Worm (Caenorhabditis elegans) whole organism, early embryonic: ENCODE measurements around the gene sas-7.

Source experiments
- B0310.2 ChIP-seq: sonication (generic microtip); optimal IDR thresholded peaks from 2 replicates; lab custom pipeline; 2016; ENCODE audit warnings: mild to moderate bottlenecking, missing genetic modification characterization, missing compliant biosample characterization
- F13C5.2 ChIP-seq: sonication (generic microtip); optimal IDR thresholded peaks from 2 replicates; lab custom pipeline; 2017; ENCODE audit warnings: mild to moderate bottlenecking, missing genetic modification characterization, inconsistent platforms, missing compliant biosample characterization
- aly-1 ChIP-seq: sonication (generic microtip); optimal IDR thresholded peaks from 2 replicates; lab custom pipeline; 2016; ENCODE audit warnings: missing genetic modification characterization, missing compliant biosample characterization
- ama-1 ChIP-seq: fragments of 150-350 bp; optimal IDR thresholded peaks from 2 replicates; lab custom pipeline; 2014
- ceh-13 ChIP-seq: fragments of 200-800 bp; sonication (Bioruptor generic); optimal IDR thresholded peaks from 2 replicates; lab custom pipeline; 2018; ENCODE audit warnings: mild to moderate bottlenecking, missing genetic modification characterization, missing compliant biosample characterization
- ceh-36 ChIP-seq: sonication (generic microtip); optimal IDR thresholded peaks from 2 replicates; lab custom pipeline; 2016; ENCODE audit warnings: missing genetic modification characterization, inconsistent platforms, missing compliant biosample characterization
- ets-7 ChIP-seq: sonication (generic microtip); optimal IDR thresholded peaks from 2 replicates; lab custom pipeline; 2016; ENCODE audit warnings: missing genotype, missing genetic modification characterization, missing compliant biosample characterization
- flt-1 ChIP-seq: fragments of 200-800 bp; sonication (Bioruptor generic); IDR thresholded peaks from 2 replicates; pipeline ENCODE4 v1.3.6; 2022; ENCODE audit warnings: missing genetic modification characterization, missing compliant biosample characterization
- hmbx-1 ChIP-seq: sonication (generic microtip); optimal IDR thresholded peaks from 2 replicates; lab custom pipeline; 2016; ENCODE audit warnings: mild to moderate bottlenecking, missing genetic modification characterization, missing compliant biosample characterization
- hmg-4 ChIP-seq: fragments of 200-800 bp; sonication (Bioruptor generic); optimal IDR thresholded peaks from 2 replicates; lab custom pipeline; 2018; ENCODE audit warnings: mild to moderate bottlenecking, missing genetic modification characterization, missing compliant biosample characterization
- hnd-1 ChIP-seq: sonication (generic microtip); optimal IDR thresholded peaks from 2 replicates; lab custom pipeline; 2016; ENCODE audit warnings: missing genetic modification characterization, missing compliant biosample characterization
- pes-1 ChIP-seq: fragments of 200-800 bp; sonication (Bioruptor generic); IDR thresholded peaks from 2 replicates; pipeline ENCODE4 v1.3.6; 2022; ENCODE audit warnings: missing genetic modification reagents, missing genetic modification characterization, missing compliant biosample characterization
- scrt-1 ChIP-seq: fragments of 200-800 bp; sonication (Bioruptor generic); IDR thresholded peaks from 2 replicates; pipeline ENCODE4 v1.3.6; 2022; ENCODE audit warnings: missing genetic modification characterization, missing compliant biosample characterization
- sea-1 ChIP-seq: fragments of 200-800 bp; sonication (Bioruptor generic); conservative IDR thresholded peaks from 2 replicates; pipeline ENCODE4 v1.3.6; 2022; ENCODE audit warnings: missing genetic modification characterization, missing compliant biosample characterization
- tbx-11 ChIP-seq: fragments of 200-800 bp; sonication (Bioruptor generic); IDR thresholded peaks from 2 replicates; pipeline ENCODE4 v1.3.6; 2022; ENCODE audit warnings: missing genetic modification characterization, missing compliant biosample characterization
- tbx-37 ChIP-seq: fragments of 200-800 bp; sonication (Bioruptor generic); conservative IDR thresholded peaks from 2 replicates; pipeline ENCODE4 v1.3.6; 2022; ENCODE audit warnings: missing genetic modification reagents, missing genetic modification characterization, missing compliant biosample characterization
- tra-4 ChIP-seq: sonication (generic microtip); optimal IDR thresholded peaks from 2 replicates; lab custom pipeline; 2017; ENCODE audit warnings: missing genetic modification characterization, missing compliant biosample characterization

The sas-7 gene

ce11 chrIII:10320788-10321187, at the start of gene sas-7:
Gene sas-7 (plus strand): TSS chrIII:10321019.
- TF ChIP-seq B0310.2 (tag; lab: Kevin White, UChicago) (no peak), ceh-13 (GFP tag; lab: Kevin White, UChicago) (no peak), ceh-36 (tag; lab: Kevin White, UChicago) (no peak), flt-1 (GFP tag; lab: Robert Waterston, UW) (no peak), tbx-37 (GFP tag; lab: Robert Waterston, UW) (no peak), aly-1 (tag; lab: Kevin White, UChicago) (no peak), hmbx-1 (tag; lab: Kevin White, UChicago) (no peak), scrt-1 (GFP tag; lab: Robert Waterston, UW) (no peak), pes-1 (GFP tag; lab: Robert Waterston, UW) (no peak), F13C5.2 (no peak), ets-7 (tag; lab: Kevin White, UChicago) (no peak), hmg-4 (GFP tag; lab: Kevin White, UChicago) (no peak), sea-1 (no peak), tra-4 (tag; lab: Kevin White, UChicago) (no peak), tbx-11 (GFP tag; lab: Robert Waterston, UW) (no peak), ama-1 (no peak), hnd-1 (tag; lab: Kevin White, UChicago) (no peak)

- no peak for TF ChIP-seq aly-1 (tag; lab: Kevin White, UChicago)
- no peak for TF ChIP-seq F13C5.2
- TF ChIP-seq sea-1, result no peak
- no peak for TF ChIP-seq ceh-13 (GFP tag; lab: Kevin White, UChicago)
- no peak for TF ChIP-seq tbx-37 (GFP tag; lab: Robert Waterston, UW)
- no peak for TF ChIP-seq hmbx-1 (tag; lab: Kevin White, UChicago)
- no peak for TF ChIP-seq ama-1
Observed at ce11 chrIII:10271807-10272206, 49.0 kb upstream of the sas-7 start.

- TF ChIP-seq tbx-37 (GFP tag; lab: Robert Waterston, UW) (no peak), sea-1 (no peak), F13C5.2 (no peak), pes-1 (GFP tag; lab: Robert Waterston, UW) (no peak), hnd-1 (tag; lab: Kevin White, UChicago) (no peak), hmbx-1 (tag; lab: Kevin White, UChicago) (no peak), ceh-13 (GFP tag; lab: Kevin White, UChicago) (no peak), ama-1 (no peak), scrt-1 (GFP tag; lab: Robert Waterston, UW) (no peak), ceh-36 (tag; lab: Kevin White, UChicago) (no peak), tbx-11 (GFP tag; lab: Robert Waterston, UW) (no peak), aly-1 (tag; lab: Kevin White, UChicago) (no peak), ets-7 (tag; lab: Kevin White, UChicago) (no peak), B0310.2 (tag; lab: Kevin White, UChicago) (no peak), tra-4 (tag; lab: Kevin White, UChicago) (no peak), hmg-4 (GFP tag; lab: Kevin White, UChicago) (no peak)
Observed at ce11 chrIII:10278826-10279225, 42.0 kb upstream of the sas-7 start, which contains the start of gene pad-2. Gene pad-2 (plus strand): TSS chrIII:10279126.

- TF ChIP-seq ceh-36 (tag; lab: Kevin White, UChicago) (no peak), tbx-11 (GFP tag; lab: Robert Waterston, UW) (no peak), ets-7 (tag; lab: Kevin White, UChicago) (no peak), tbx-37 (GFP tag; lab: Robert Waterston, UW) (no peak), sea-1 (no peak), ceh-13 (GFP tag; lab: Kevin White, UChicago) (no peak), F13C5.2 (no peak), B0310.2 (tag; lab: Kevin White, UChicago) (no peak), ama-1 (no peak), hmbx-1 (tag; lab: Kevin White, UChicago) (no peak), scrt-1 (GFP tag; lab: Robert Waterston, UW) (no peak), pes-1 (GFP tag; lab: Robert Waterston, UW) (no peak), hnd-1 (tag; lab: Kevin White, UChicago) (no peak), tra-4 (tag; lab: Kevin White, UChicago) (no peak), flt-1 (GFP tag; lab: Robert Waterston, UW) (no peak), aly-1 (tag; lab: Kevin White, UChicago) (no peak), hmg-4 (GFP tag; lab: Kevin White, UChicago) (no peak)
Observed at ce11 chrIII:10284214-10284613, 36.6 kb upstream of the sas-7 start.

- TF ChIP-seq flt-1 (GFP tag; lab: Robert Waterston, UW) (no peak), B0310.2 (tag; lab: Kevin White, UChicago) (no peak), ceh-36 (tag; lab: Kevin White, UChicago) (no peak), hmg-4 (GFP tag; lab: Kevin White, UChicago) (no peak), ets-7 (tag; lab: Kevin White, UChicago) (no peak), F13C5.2 (no peak), pes-1 (GFP tag; lab: Robert Waterston, UW) (no peak), tra-4 (tag; lab: Kevin White, UChicago) (no peak), aly-1 (tag; lab: Kevin White, UChicago) (no peak), tbx-11 (GFP tag; lab: Robert Waterston, UW) (no peak), tbx-37 (GFP tag; lab: Robert Waterston, UW) (no peak), ama-1 (no peak), scrt-1 (GFP tag; lab: Robert Waterston, UW) (no peak), hmbx-1 (tag; lab: Kevin White, UChicago) (no peak)
Observed at ce11 chrIII:10285623-10286022, 35.2 kb upstream of the sas-7 start, which contains the start of gene K10G9.2. Gene K10G9.2 (plus strand): TSS chrIII:10285923.

ce11 chrIII:10289790-10290189, 31.0 kb upstream of the sas-7 start:
- TF ChIP-seq sea-1 (no peak), aly-1 (tag; lab: Kevin White, UChicago) (no peak), pes-1 (GFP tag; lab: Robert Waterston, UW) (no peak), hnd-1 (tag; lab: Kevin White, UChicago) (no peak), ets-7 (tag; lab: Kevin White, UChicago) (no peak), ceh-36 (tag; lab: Kevin White, UChicago) (no peak), ama-1 (no peak), tbx-37 (GFP tag; lab: Robert Waterston, UW) (no peak), tbx-11 (GFP tag; lab: Robert Waterston, UW) (no peak), F13C5.2 (no peak), hmg-4 (GFP tag; lab: Kevin White, UChicago) (no peak), B0310.2 (tag; lab: Kevin White, UChicago) (no peak), flt-1 (GFP tag; lab: Robert Waterston, UW) (no peak)
